Fruit fly (Drosophila melanogaster) whole organism, prepupa: ENCODE data around the gene CG15456.

Experiments used
- Blimp-1 ChIP-seq: fragments of 200-800 bp; sonication (Bioruptor generic); optimal IDR thresholded peaks from 3 replicates; lab custom pipeline; 2017; ENCODE audit warnings: missing biosample characterization, missing genetic modification characterization, mild to moderate bottlenecking, moderate library complexity, missing genetic modification reagents
- CG11762 ChIP-seq: fragments of 200-800 bp; sonication (Bioruptor generic); optimal IDR thresholded peaks from 3 replicates; lab custom pipeline; 2016; ENCODE audit warnings: missing biosample characterization, missing genetic modification characterization; ENCODE audit not compliant: insufficient read depth
- CG11902 ChIP-seq: fragments of 200-800 bp; sonication (Bioruptor generic); optimal IDR thresholded peaks from 3 replicates; lab custom pipeline; 2016; ENCODE audit warnings: missing biosample characterization, missing genetic modification characterization
- CG15336 ChIP-seq: fragments of 200-800 bp; sonication (Bioruptor generic); IDR thresholded peaks from 2 replicates; pipeline ENCODE4 v1.3.6; 2022; ENCODE audit warnings: missing biosample characterization, missing genetic modification characterization
- CG1621 ChIP-seq: fragments of 200-800 bp; sonication (Bioruptor generic); optimal IDR thresholded peaks from 3 replicates; lab custom pipeline; 2018; ENCODE audit warnings: missing biosample characterization, mild to moderate bottlenecking, missing genetic modification characterization
- CG16779 ChIP-seq: fragments of 200-800 bp; sonication (Bioruptor generic); optimal IDR thresholded peaks from 3 replicates; lab custom pipeline; 2017; ENCODE audit warnings: missing biosample characterization, mild to moderate bottlenecking, missing genetic modification characterization
- CG31627 ChIP-seq: fragments of 200-800 bp; sonication (Bioruptor generic); optimal IDR thresholded peaks from 3 replicates; lab custom pipeline; 2016; ENCODE audit warnings: missing biosample characterization, missing genetic modification characterization
- CG32006 ChIP-seq: fragments of 200-800 bp; sonication (Bioruptor generic); optimal IDR thresholded peaks from 3 replicates; lab custom pipeline; 2017; ENCODE audit warnings: missing biosample characterization, mild to moderate bottlenecking, missing genetic modification characterization
- CG34406 ChIP-seq: fragments of 200-800 bp; sonication (Bioruptor generic); optimal IDR thresholded peaks from 3 replicates; lab custom pipeline; 2016; ENCODE audit warnings: missing biosample characterization, missing genetic modification characterization
- CG4318 ChIP-seq: fragments of 200-800 bp; sonication (Bioruptor generic); optimal IDR thresholded peaks from 3 replicates; lab custom pipeline; 2017; ENCODE audit warnings: missing biosample characterization, mild to moderate bottlenecking, missing genetic modification characterization
- CG6163 ChIP-seq: fragments of 200-800 bp; sonication (Bioruptor generic); IDR thresholded peaks from 3 replicates; pipeline ENCODE4 v1.3.6; 2022; ENCODE audit warnings: missing biosample characterization, missing genetic modification characterization
- CG6854 ChIP-seq: fragments of 200-800 bp; sonication (Bioruptor generic); optimal IDR thresholded peaks from 2 replicates; lab custom pipeline; 2017; ENCODE audit warnings: missing biosample characterization, mild to moderate bottlenecking, missing genetic modification characterization
- CG7368 ChIP-seq: fragments of 200-800 bp; sonication (Bioruptor generic); optimal IDR thresholded peaks from 3 replicates; lab custom pipeline; 2016; ENCODE audit warnings: missing biosample characterization, missing genetic modification characterization
- CG8119 ChIP-seq: fragments of 200-800 bp; sonication (Bioruptor generic); IDR thresholded peaks from 3 replicates; pipeline ENCODE4 v1.3.6; 2022; ENCODE audit warnings: missing biosample characterization, missing genetic modification characterization
- CG8632 ChIP-seq: fragments of 200-800 bp; sonication (Bioruptor generic); optimal IDR thresholded peaks from 3 replicates; lab custom pipeline; 2016; ENCODE audit warnings: missing biosample characterization, missing genetic modification characterization
- CG9139 ChIP-seq: fragments of 200-800 bp; sonication (Bioruptor generic); optimal IDR thresholded peaks from 3 replicates; lab custom pipeline; 2017; ENCODE audit warnings: missing biosample characterization, mild to moderate bottlenecking, missing genetic modification characterization
- Eip78C ChIP-seq: fragments of 200-800 bp; sonication (Bioruptor generic); peaks from one replicate; lab custom pipeline; 2016; ENCODE audit warnings: missing biosample characterization, missing genetic modification characterization
- Eip93F ChIP-seq: fragments of 200-800 bp; sonication (Bioruptor generic); optimal IDR thresholded peaks from 2 replicates; lab custom pipeline; 2016; ENCODE audit warnings: missing biosample characterization, mild to moderate bottlenecking, missing genetic modification characterization
- Ets21C ChIP-seq: fragments of 200-800 bp; sonication (Bioruptor generic); optimal IDR thresholded peaks from 3 replicates; lab custom pipeline; 2016; ENCODE audit warnings: missing biosample characterization, missing genetic modification characterization
- Gug ChIP-seq: fragments of 200-800 bp; sonication (Bioruptor generic); IDR thresholded peaks from 2 replicates; pipeline ENCODE4 v1.3.6; 2022; ENCODE audit warnings: missing biosample characterization, missing genetic modification characterization
- Hr39 ChIP-seq: fragments of 200-800 bp; sonication (Bioruptor generic); optimal IDR thresholded peaks from 2 replicates; lab custom pipeline; 2016; ENCODE audit warnings: missing biosample characterization, missing genetic modification characterization
- Hr4 ChIP-seq: fragments of 200-800 bp; sonication (Bioruptor generic); optimal IDR thresholded peaks from 3 replicates; lab custom pipeline; 2016; ENCODE audit warnings: missing biosample characterization, missing genetic modification characterization
- Met ChIP-seq: fragments of 200-800 bp; sonication (Bioruptor generic); optimal IDR thresholded peaks from 3 replicates; lab custom pipeline; 2016; ENCODE audit warnings: missing biosample characterization, missing genetic modification characterization
- OdsH ChIP-seq: fragments of 200-800 bp; sonication (Bioruptor generic); optimal IDR thresholded peaks from 3 replicates; lab custom pipeline; 2016; ENCODE audit warnings: missing biosample characterization, missing genetic modification characterization
- Smox ChIP-seq: fragments of 200-800 bp; sonication (Bioruptor generic); optimal IDR thresholded peaks from 3 replicates; lab custom pipeline; 2016; ENCODE audit warnings: missing biosample characterization, missing genetic modification characterization
- Sox102F ChIP-seq: fragments of 200-800 bp; sonication (Bioruptor generic); optimal IDR thresholded peaks from 2 replicates; lab custom pipeline; 2016; ENCODE audit warnings: missing biosample characterization, mild to moderate bottlenecking, missing genetic modification characterization
- Sox14 ChIP-seq: fragments of 200-800 bp; sonication (Bioruptor generic); optimal IDR thresholded peaks from 3 replicates; lab custom pipeline; 2016; ENCODE audit warnings: missing biosample characterization, missing genetic modification characterization
- achi ChIP-seq: fragments of 200-800 bp; sonication (Bioruptor generic); optimal IDR thresholded peaks from 3 replicates; lab custom pipeline; 2016; ENCODE audit warnings: missing biosample characterization, missing genetic modification characterization
- dac ChIP-seq: fragments of 200-800 bp; sonication (Bioruptor generic); optimal IDR thresholded peaks from 2 replicates; lab custom pipeline; 2017; ENCODE audit warnings: missing biosample characterization, mild to moderate bottlenecking, missing genetic modification characterization
- dsx ChIP-seq: fragments of 200-800 bp; optimal IDR thresholded peaks from 3 replicates; lab custom pipeline; 2019; ENCODE audit warnings: missing biosample characterization, mild to moderate bottlenecking, missing genetic modification characterization, moderate library complexity; ENCODE audit not compliant: poor library complexity, severe bottlenecking
- esn ChIP-seq: fragments of 200-800 bp; sonication (Bioruptor generic); optimal IDR thresholded peaks from 2 replicates; lab custom pipeline; 2016; ENCODE audit warnings: missing biosample characterization, mild to moderate bottlenecking, missing genetic modification characterization, moderate library complexity
- fd59A ChIP-seq: fragments of 200-800 bp; sonication (Bioruptor generic); optimal IDR thresholded peaks from 2 replicates; lab custom pipeline; 2017; ENCODE audit warnings: missing biosample characterization, mild to moderate bottlenecking, missing genetic modification characterization, missing genetic modification reagents
- fkh ChIP-seq: fragments of 200-800 bp; sonication (Bioruptor generic); optimal IDR thresholded peaks from 3 replicates; lab custom pipeline; 2017; ENCODE audit warnings: missing biosample characterization, mild to moderate bottlenecking, missing genetic modification characterization, moderate library complexity
- lz ChIP-seq: fragments of 200-800 bp; sonication (Bioruptor generic); optimal IDR thresholded peaks from 3 replicates; lab custom pipeline; 2016; ENCODE audit warnings: missing biosample characterization, missing genetic modification characterization
- net ChIP-seq: fragments of 200-800 bp; sonication (Bioruptor generic); optimal IDR thresholded peaks from 3 replicates; lab custom pipeline; 2016; ENCODE audit warnings: missing biosample characterization, missing genetic modification characterization
- salr ChIP-seq, 2 experiments: fragments of 200-800 bp; sonication (Bioruptor generic); optimal IDR thresholded peaks; 3 replicates each; lab custom pipeline; 2016 to 2018; ENCODE audit warnings: missing biosample characterization in 2 of 2, missing genetic modification characterization in 2 of 2, mild to moderate bottlenecking in 1 of 2
- spab ChIP-seq: fragments of 200-800 bp; sonication (Bioruptor generic); optimal IDR thresholded peaks from 2 replicates; lab custom pipeline; 2017; ENCODE audit warnings: missing biosample characterization, mild to moderate bottlenecking, missing genetic modification characterization, missing genetic modification reagents
- ss ChIP-seq, 2 experiments: fragments of 200-800 bp; sonication (Bioruptor generic); optimal IDR thresholded peaks; 2 replicates in 1 of 2; 3 replicates in 1 of 2; lab custom pipeline; 2017 to 2018; ENCODE audit warnings: mild to moderate bottlenecking in 2 of 2, missing biosample characterization in 2 of 2, missing genetic modification characterization in 2 of 2, moderate library complexity in 1 of 2
- svp ChIP-seq: fragments of 200-800 bp; sonication (Bioruptor generic); peaks from one replicate; lab custom pipeline; 2016; ENCODE audit warnings: missing biosample characterization, missing genetic modification characterization
- topi ChIP-seq: fragments of 200-800 bp; sonication (Bioruptor generic); optimal IDR thresholded peaks from 3 replicates; lab custom pipeline; 2016; ENCODE audit warnings: missing biosample characterization, missing genetic modification characterization
- vri ChIP-seq: fragments of 200-800 bp; sonication (Bioruptor generic); optimal IDR thresholded peaks from 3 replicates; lab custom pipeline; 2016; ENCODE audit warnings: missing biosample characterization, mild to moderate bottlenecking, missing genetic modification characterization

The CG15456 gene

dm6 chrX:20394066-20394913, 32.6 kb downstream of the CG15456 start, which contains the start of gene HERC2 (continued):
- TF ChIP-seq Sox14 (GFP tag; lab: Kevin White, UChicago) (peak; percentile 24), Hr39 (GFP tag; lab: Kevin White, UChicago) (peak; percentile 70), net (no peak), CG7368 (GFP tag; lab: Kevin White, UChicago) (no peak), salr (GFP tag; optimal IDR thresholded peaks at IDR 0.05; lab: Kevin White, UChicago) (no peak), Sox102F (GFP tag; lab: Kevin White, UChicago) (peak; percentile 40), svp (GFP tag; lab: Kevin White, UChicago) (peak; percentile 80), fd59A (GFP tag; lab: Kevin White, UChicago) (no peak), CG1621 (tag; lab: Kevin White, UChicago) (no peak), Gug (GFP tag; lab: Robert Waterston, UW) (peak; percentile 37; the same call in 1 of the 2 replicates), Smox (GFP tag; lab: Kevin White, UChicago) (peak; percentile 56), Hr4 (no peak), CG9139 (GFP tag; lab: Kevin White, UChicago) (no peak), esn (peak; percentile 53), CG8119 (GFP tag; lab: Robert Waterston, UW) (no peak), CG11902 (GFP tag; lab: Kevin White, UChicago) (peak; percentile 18), OdsH (GFP tag; lab: Kevin White, UChicago) (no peak), CG6163 (GFP tag; lab: Robert Waterston, UW) (peak; percentile 51; the same call in 2 of the 3 replicates), CG31627 (GFP tag; lab: Kevin White, UChicago) (peak; percentile 64), ss (GFP tag; optimal IDR thresholded peaks at IDR 0.05; lab: Kevin White, UChicago) (no peak), Met (GFP tag; lab: Kevin White, UChicago) (peak; percentile 61), fkh (GFP tag; lab: Kevin White, UChicago) (no peak), CG11762 (no peak), dac (GFP tag; lab: Kevin White, UChicago) (no peak), CG4318 (no peak), lz (GFP tag; lab: Kevin White, UChicago) (peak; percentile 59), CG6854 (no peak), Eip93F (no peak), achi (GFP tag; lab: Kevin White, UChicago) (no peak), spab (GFP tag; lab: Kevin White, UChicago) (no peak), CG15336 (GFP tag; lab: Robert Waterston, UW) (peak; percentile 35; the same call in 1 of the 2 replicates), CG32006 (GFP tag; lab: Kevin White, UChicago) (no peak), CG34406 (GFP tag; lab: Kevin White, UChicago) (peak; percentile 7), dsx (GFP tag; lab: Kevin White, UChicago) (no peak), vri (GFP tag; lab: Kevin White, UChicago) (no peak), Eip78C (GFP tag; lab: Kevin White, UChicago) (peak; percentile 87), Blimp-1 (no peak), Ets21C (GFP tag; lab: Kevin White, UChicago) (peak; percentile 59), topi (peak; percentile 62), CG8632 (GFP tag; lab: Kevin White, UChicago) (peak; percentile 7), CG16779 (tag; lab: Kevin White, UChicago) (no peak)
- TF ChIP-seq, all 60 proteins: peak for 25
